Worm (Caenorhabditis elegans) whole organism, late embryonic: ENCODE measurements around the gene T03F6.10.

ENCODE experiments used
- ceh-24 ChIP-seq: sonication (generic microtip); optimal IDR thresholded peaks from 2 replicates; lab custom pipeline; 2016; ENCODE audit warnings: mild to moderate bottlenecking, missing genetic modification characterization, missing compliant biosample characterization
- dmd-4 ChIP-seq: sonication (generic microtip); optimal IDR thresholded peaks from 2 replicates; lab custom pipeline; 2016; ENCODE audit warnings: borderline replicate concordance, missing genetic modification characterization, missing compliant biosample characterization
- pha-4 ChIP-seq: fragments of 150-350 bp; optimal IDR thresholded peaks from 2 replicates; lab custom pipeline; 2018; ENCODE audit warnings: missing biosample characterization, missing genetic modification reagents, missing genetic modification characterization

DNA sequence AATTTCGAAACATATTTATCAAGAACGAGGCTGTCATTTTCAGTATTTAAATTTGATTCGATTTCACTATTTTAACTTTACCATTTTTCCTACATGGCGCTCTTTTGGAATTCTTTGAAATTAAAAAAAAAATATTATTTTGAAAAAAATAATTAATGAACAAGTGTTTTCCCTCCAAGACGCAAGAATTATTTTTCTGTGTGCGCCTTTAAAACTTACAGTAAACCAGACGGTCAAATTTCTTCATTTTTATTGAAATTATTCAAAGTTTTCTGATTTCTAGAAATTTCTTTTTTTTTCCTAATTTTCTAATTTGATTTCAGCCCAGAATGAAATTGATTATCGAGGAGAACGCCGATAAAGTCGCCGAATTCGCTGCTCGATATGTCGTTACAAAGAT is 10.9 kb upstream of the T03F6.10 start, which contains the start of gene T03F6.3:
- TF ChIP-seq pha-4 (tag; lab: Kevin White, UChicago) (no peak), dmd-4 (tag; lab: Kevin White, UChicago) (no peak), ceh-24 (tag; lab: Kevin White, UChicago) (no peak)
